Worm (Caenorhabditis elegans): Measurements from ENCODE around the gene dmsr-9.

- TF ChIP-seq ets-4 (tag; optimal IDR thresholded peaks at IDR 0.05) (no peak), nhr-232 (tag; optimal IDR thresholded peaks at IDR 0.05) (no peak), sdc-2 (tag; optimal IDR thresholded peaks at IDR 0.05) (no peak), mec-3 (tag; optimal IDR thresholded peaks at IDR 0.05; ENCODE audit: borderline replicate concordance) (no peak), ama-1 (optimal IDR thresholded peaks at IDR 0.05) (no peak)
These were observed 27.8 kb downstream of the dmsr-9 start, which contains the start of gene srh-30 for ce11 chrV:6771645-6772044.
